Worm (Caenorhabditis elegans) whole organism, L4 larva: Measurements from ENCODE around the gene ppgn-1.

Experiments
- F26F4.8 ChIP-seq: fragments of 200-800 bp; sonication (Bioruptor generic); conservative IDR thresholded peaks from 2 replicates; pipeline ENCODE4 v1.3.6; 2022; ENCODE audit warnings: missing genetic modification characterization, missing compliant biosample characterization
- F49E8.2 ChIP-seq: sonication (generic microtip); optimal IDR thresholded peaks from 2 replicates; lab custom pipeline; 2016; ENCODE audit warnings: missing compliant biosample characterization, mild to moderate bottlenecking, missing genetic modification characterization, borderline replicate concordance
- R02D3.7 ChIP-seq: fragments of 150-350 bp; sonication (generic microtip); optimal IDR thresholded peaks from 3 replicates; lab custom pipeline; 2014; ENCODE audit warnings: missing biosample characterization, missing genetic modification characterization
- Y48G9A.11 ChIP-seq: fragments of 200-800 bp; sonication (Bioruptor generic); IDR thresholded peaks from 2 replicates; pipeline ENCODE4 v1.3.6; 2022; ENCODE audit warnings: missing genetic modification reagents, missing genetic modification characterization, missing compliant biosample characterization
- Y75B8A.6 ChIP-seq: fragments of 200-800 bp; sonication (Bioruptor generic); IDR thresholded peaks from 2 replicates; pipeline ENCODE4 v1.3.6; 2022; ENCODE audit warnings: missing genetic modification reagents, missing genetic modification characterization, missing compliant biosample characterization
- ZK337.2 ChIP-seq: fragments of 200-800 bp; sonication (Bioruptor generic); IDR thresholded peaks from 2 replicates; pipeline ENCODE4 v1.3.6; 2022; ENCODE audit warnings: missing genetic modification reagents, missing genetic modification characterization, missing compliant biosample characterization
- ZK546.5 ChIP-seq, 2 experiments: sonication (generic microtip); optimal IDR thresholded peaks; 2 replicates each; lab custom pipeline; 2017; ENCODE audit warnings: missing biosample characterization in 2 of 2, missing genetic modification characterization in 2 of 2
- ama-1 ChIP-seq: fragments of 150-350 bp; optimal IDR thresholded peaks from 2 replicates; lab custom pipeline; 2014; ENCODE audit warnings: inconsistent platforms, mixed read lengths
- ceh-20 ChIP-seq: fragments of 200-800 bp; sonication (Bioruptor generic); IDR thresholded peaks from 2 replicates; pipeline ENCODE4 v1.3.6; 2022; ENCODE audit warnings: missing genetic modification reagents, missing genetic modification characterization, missing compliant biosample characterization
- ceh-32 ChIP-seq: sonication (generic microtip); optimal IDR thresholded peaks from 2 replicates; lab custom pipeline; 2016; ENCODE audit warnings: mild to moderate bottlenecking, missing genetic modification characterization, missing compliant biosample characterization; ENCODE audit not compliant: poor library complexity
- cey-2 ChIP-seq: sonication (generic microtip); optimal IDR thresholded peaks from 3 replicates; lab custom pipeline; 2017; ENCODE audit warnings: missing genetic modification characterization, mild to moderate bottlenecking, missing compliant biosample characterization, antibody characterized with exemption, borderline replicate concordance; ENCODE audit not compliant: insufficient read depth
- daf-12 ChIP-seq: fragments of 150-350 bp; optimal IDR thresholded peaks from 2 replicates; lab custom pipeline; 2014; ENCODE audit warnings: missing biosample characterization, missing genetic modification reagents, missing genetic modification characterization
- daf-19 ChIP-seq: fragments of 200-800 bp; sonication (Bioruptor generic); conservative IDR thresholded peaks from 2 replicates; pipeline ENCODE4 v1.3.6; 2022; ENCODE audit warnings: missing genetic modification characterization, missing compliant biosample characterization
- daf-8 ChIP-seq: fragments of 200-800 bp; sonication (Bioruptor generic); IDR thresholded peaks from 2 replicates; pipeline ENCODE4 v1.3.6; 2022; ENCODE audit warnings: missing genetic modification characterization, missing compliant biosample characterization
- dmd-6 ChIP-seq: fragments of 200-800 bp; sonication (Bioruptor generic); IDR thresholded peaks from 2 replicates; pipeline ENCODE4 v1.3.6; 2022; ENCODE audit warnings: missing genetic modification reagents, missing genetic modification characterization, missing compliant biosample characterization
- dpl-1 ChIP-seq: fragments of 150-350 bp; optimal IDR thresholded peaks from 2 replicates; lab custom pipeline; 2014; ENCODE audit warnings: missing biosample characterization, missing genetic modification reagents, missing genetic modification characterization
- duxl-1 ChIP-seq: sonication (generic microtip); optimal IDR thresholded peaks from 2 replicates; lab custom pipeline; 2016; ENCODE audit warnings: mild to moderate bottlenecking, missing genetic modification characterization, moderate library complexity, missing compliant biosample characterization; ENCODE audit not compliant: poor library complexity
- dve-1 ChIP-seq: sonication (generic microtip); optimal IDR thresholded peaks from 2 replicates; lab custom pipeline; 2017; ENCODE audit warnings: antibody characterized with exemption, mild to moderate bottlenecking, missing genetic modification characterization, missing compliant biosample characterization; ENCODE audit not compliant: insufficient read depth
- egl-27 ChIP-seq: sonication (generic microtip); optimal IDR thresholded peaks from 3 replicates; lab custom pipeline; 2017; ENCODE audit warnings: missing biosample characterization, missing genetic modification reagents, missing genetic modification characterization
- fos-1 ChIP-seq: fragments of 150-350 bp; optimal IDR thresholded peaks from 2 replicates; lab custom pipeline; 2014; ENCODE audit warnings: missing biosample characterization, missing genetic modification characterization
- hif-1 ChIP-seq, 2 experiments: sonication (generic microtip); optimal IDR thresholded peaks; 2 replicates each; lab custom pipeline; 2016 to 2017; ENCODE audit warnings: missing compliant biosample characterization in 2 of 2, missing genetic modification characterization in 2 of 2, missing genetic modification reagents in 2 of 2, missing genotype in 2 of 2, mild to moderate bottlenecking in 1 of 2
- hlh-11 ChIP-seq: fragments of 200-800 bp; sonication (Bioruptor generic); optimal IDR thresholded peaks from 2 replicates; lab custom pipeline; 2018; ENCODE audit warnings: mild to moderate bottlenecking, missing genetic modification characterization, missing compliant biosample characterization
- lim-7 ChIP-seq: fragments of 200-800 bp; sonication (Bioruptor generic); IDR thresholded peaks from 2 replicates; pipeline ENCODE4 v1.3.6; 2022; ENCODE audit warnings: missing genetic modification characterization, missing compliant biosample characterization
- lin-15B ChIP-seq: fragments of 150-350 bp; sonication (generic microtip); optimal IDR thresholded peaks from 3 replicates; lab custom pipeline; 2014; ENCODE audit warnings: missing biosample characterization, missing genetic modification characterization
- lin-38 ChIP-seq: fragments of 200-800 bp; sonication (Bioruptor generic); IDR thresholded peaks from 2 replicates; pipeline ENCODE4 v1.3.6; 2022; ENCODE audit warnings: missing genetic modification reagents, missing genetic modification characterization, missing compliant biosample characterization
- madf-5 ChIP-seq, 2 experiments: fragments of 200-800 bp; sonication (Bioruptor generic); IDR thresholded peaks; 2 replicates each; pipeline ENCODE4 v1.3.6; 2022; ENCODE audit warnings: missing compliant biosample characterization in 2 of 2, missing genetic modification characterization in 2 of 2
- madf-9 ChIP-seq: fragments of 200-800 bp; sonication (Bioruptor generic); conservative IDR thresholded peaks from 2 replicates; pipeline ENCODE4 v1.3.6; 2022; ENCODE audit warnings: missing genetic modification reagents, missing genetic modification characterization, missing compliant biosample characterization
- mdl-1 ChIP-seq, 2 experiments: fragments of 150-350 bp in 1 of 2; sonication (generic microtip) in 1 of 2; optimal IDR thresholded peaks; 2 replicates each; lab custom pipeline; 2014 to 2017; ENCODE audit warnings: missing biosample characterization in 2 of 2, missing genetic modification characterization in 2 of 2
- mep-1 ChIP-seq: fragments of 150-350 bp; sonication (generic microtip); optimal IDR thresholded peaks from 3 replicates; lab custom pipeline; 2014; ENCODE audit warnings: missing biosample characterization, missing genetic modification characterization
- mxl-3 ChIP-seq: fragments of 200-800 bp; sonication (Bioruptor generic); optimal IDR thresholded peaks from 2 replicates; lab custom pipeline; 2018; ENCODE audit warnings: mild to moderate bottlenecking, missing genetic modification characterization, missing compliant biosample characterization
- nhr-10 ChIP-seq: fragments of 150-350 bp; optimal IDR thresholded peaks from 2 replicates; lab custom pipeline; 2014; ENCODE audit warnings: missing biosample characterization, missing genetic modification characterization
- nhr-102 ChIP-seq: sonication (generic microtip); optimal IDR thresholded peaks from 2 replicates; lab custom pipeline; 2016; ENCODE audit warnings: mild to moderate bottlenecking, missing genetic modification characterization, moderate library complexity, missing compliant biosample characterization
- nhr-11 ChIP-seq: fragments of 150-350 bp; optimal IDR thresholded peaks from 2 replicates; lab custom pipeline; 2014; ENCODE audit warnings: missing biosample characterization, missing genetic modification characterization
- nhr-25 ChIP-seq: sonication (generic microtip); optimal IDR thresholded peaks from 2 replicates; lab custom pipeline; 2017; ENCODE audit warnings: missing genetic modification characterization, mild to moderate bottlenecking, missing compliant biosample characterization, antibody characterized with exemption, moderate library complexity, borderline replicate concordance; ENCODE audit not compliant: insufficient read depth
- nhr-41 ChIP-seq: fragments of 200-800 bp; sonication (Bioruptor generic); IDR thresholded peaks from 2 replicates; pipeline ENCODE4 v1.3.6; 2022; ENCODE audit warnings: missing genetic modification reagents, missing genetic modification characterization, missing compliant biosample characterization
- nhr-77 ChIP-seq: fragments of 150-350 bp; optimal IDR thresholded peaks from 2 replicates; lab custom pipeline; 2014; ENCODE audit warnings: missing biosample characterization, missing genetic modification characterization
- pha-4 ChIP-seq, 2 experiments: fragments of 150-350 bp in 1 of 2; fragments of 200-800 bp in 1 of 2; sonication (Bioruptor generic) in 1 of 2; IDR thresholded peaks in 1 of 2; optimal IDR thresholded peaks in 1 of 2; 2 replicates each; pipeline versions ENCODE4 v1.3.6 to Lab custom; 2014 to 2022; ENCODE audit warnings: missing genetic modification characterization in 2 of 2, missing genetic modification reagents in 2 of 2, missing biosample characterization in 1 of 2, missing compliant biosample characterization in 1 of 2
- php-3 ChIP-seq: fragments of 200-800 bp; sonication (Bioruptor generic); IDR thresholded peaks from 2 replicates; pipeline ENCODE4 v1.3.6; 2022; ENCODE audit warnings: missing genetic modification reagents, missing genetic modification characterization, missing compliant biosample characterization
- set-16 ChIP-seq: fragments of 200-800 bp; sonication (Bioruptor generic); IDR thresholded peaks from 2 replicates; pipeline ENCODE4 v1.3.6; 2022; ENCODE audit warnings: missing genetic modification reagents, missing genetic modification characterization, missing compliant biosample characterization
- snpc-1.2 ChIP-seq: fragments of 200-800 bp; sonication (Bioruptor generic); IDR thresholded peaks from 2 replicates; pipeline ENCODE4 v1.3.6; 2022; ENCODE audit warnings: missing genetic modification reagents, missing genetic modification characterization, missing compliant biosample characterization
- snpc-4 ChIP-seq: fragments of 150-350 bp; optimal IDR thresholded peaks from 2 replicates; lab custom pipeline; 2014; ENCODE audit warnings: missing biosample characterization, missing genetic modification characterization
- spr-1 ChIP-seq: sonication (generic microtip); optimal IDR thresholded peaks from 2 replicates; lab custom pipeline; 2016; ENCODE audit warnings: mild to moderate bottlenecking, missing genetic modification characterization, missing compliant biosample characterization
- tag-97 ChIP-seq: fragments of 200-800 bp; sonication (Bioruptor generic); IDR thresholded peaks from 2 replicates; pipeline ENCODE4 v1.3.6; 2022; ENCODE audit warnings: missing genetic modification characterization, missing compliant biosample characterization
- unc-130 ChIP-seq: sonication (generic microtip); optimal IDR thresholded peaks from 2 replicates; lab custom pipeline; 2016; ENCODE audit warnings: missing genetic modification reagents, missing genetic modification characterization, missing compliant biosample characterization
- unc-39 ChIP-seq: sonication (generic microtip); optimal IDR thresholded peaks from 2 replicates; lab custom pipeline; 2017; ENCODE audit warnings: missing biosample characterization, missing genetic modification characterization
- zag-1 ChIP-seq: fragments of 150-350 bp; optimal IDR thresholded peaks from 2 replicates; lab custom pipeline; 2014; ENCODE audit warnings: missing biosample characterization, missing genetic modification characterization
- zip-11 ChIP-seq: fragments of 200-800 bp; sonication (Bioruptor generic); IDR thresholded peaks from 2 replicates; pipeline ENCODE4 v1.3.6; 2022; ENCODE audit warnings: missing genetic modification characterization, missing compliant biosample characterization
- zip-2 ChIP-seq: fragments of 150-350 bp; optimal IDR thresholded peaks from 2 replicates; lab custom pipeline; 2014; ENCODE audit warnings: missing biosample characterization, missing genetic modification characterization

The ppgn-1 gene

ce11 chrIV:2313721-2314683 lies 34.7 kb downstream of the ppgn-1 start, which contains the start of gene vha-11 (continued):
- TF ChIP-seq lim-7 (GFP tag; lab: Robert Waterston, UW) (0 out of 2 replicates have a peak, but pooled peaks have one; percentile 4), hif-1 (tag; optimal IDR thresholded peaks at IDR 0.05; lab: Kevin White, UChicago) (no peak), madf-9 (GFP tag; lab: Robert Waterston, UW) (0 out of 2 replicates have a peak, but pooled peaks have one; percentile 3), madf-5 (GFP tag; IDR thresholded peaks at IDR 0.05; lab: Robert Waterston, UW) (no peak), snpc-1.2 (GFP tag; lab: Robert Waterston, UW) (no peak), daf-12 (tag; lab: Kevin White, UChicago) (no peak), hlh-11 (tag; lab: Kevin White, UChicago) (no peak), snpc-4 (tag; lab: Kevin White, UChicago) (no peak), cey-2 (no peak), mdl-1 (tag; optimal IDR thresholded peaks at IDR 0.05; lab: Kevin White, UChicago) (no peak), egl-27 (tag; lab: Kevin White, UChicago) (no peak), nhr-77 (tag; lab: Kevin White, UChicago) (no peak), php-3 (no peak), dpl-1 (no peak), F26F4.8 (GFP tag; lab: Robert Waterston, UW) (no peak), zag-1 (tag; lab: Kevin White, UChicago) (no peak), set-16 (no peak), ZK337.2 (GFP tag; lab: Robert Waterston, UW) (no peak), zip-2 (no peak), nhr-25 (tag; lab: Kevin White, UChicago) (no peak), pha-4 (GFP tag; IDR thresholded peaks at IDR 0.05; lab: Robert Waterston, UW) (peak; percentile 27; the same call in 1 of the 2 replicates), pha-4 (tag; optimal IDR thresholded peaks at IDR 0.05; lab: Kevin White, UChicago) (no peak), ceh-20 (GFP tag; lab: Robert Waterston, UW) (no peak), unc-39 (tag; lab: Kevin White, UChicago) (no peak), nhr-41 (GFP tag; lab: Robert Waterston, UW) (no peak), lin-15B (tag; lab: Kevin White, UChicago) (no peak), Y75B8A.6 (GFP tag; lab: Robert Waterston, UW) (no peak), lin-38 (GFP tag; lab: Robert Waterston, UW) (peak; percentile 76), fos-1 (tag; lab: Kevin White, UChicago) (no peak), daf-19 (GFP tag; lab: Robert Waterston, UW) (no peak), duxl-1 (tag; lab: Kevin White, UChicago) (no peak), tag-97 (GFP tag; lab: Robert Waterston, UW) (no peak), Y48G9A.11 (GFP tag; lab: Robert Waterston, UW) (peak; percentile 56), mxl-3 (GFP tag; lab: Kevin White, UChicago) (no peak), dmd-6 (GFP tag; lab: Robert Waterston, UW) (no peak), zip-11 (GFP tag; lab: Robert Waterston, UW) (no peak), spr-1 (tag; lab: Kevin White, UChicago) (no peak), daf-8 (GFP tag; lab: Robert Waterston, UW) (no peak), unc-130 (no peak), mep-1 (tag; lab: Kevin White, UChicago) (no peak), nhr-10 (tag; lab: Kevin White, UChicago) (no peak), F49E8.2 (no peak), nhr-102 (peak; percentile 28), dve-1 (tag; lab: Kevin White, UChicago) (no peak), ZK546.5 (tag; optimal IDR thresholded peaks at IDR 0.05; lab: Kevin White, UChicago) (no peak), ceh-32 (tag; lab: Kevin White, UChicago) (no peak), R02D3.7 (tag; lab: Kevin White, UChicago) (no peak), ama-1 (peak; percentile 62), nhr-11 (no peak)
